Worm (Caenorhabditis elegans): ENCODE measurements around the gene cyp-34A7.

ce11 chrV:4004577-4004976, 41.0 kb upstream of the cyp-34A7 start:
- TF ChIP-seq lin-13 (GFP tag; optimal IDR thresholded peaks at IDR 0.05), result no peak
- TF ChIP-seq fkh-10 (GFP tag; optimal IDR thresholded peaks at IDR 0.05), result no peak
- TF ChIP-seq ces-1 (GFP tag; optimal IDR thresholded peaks at IDR 0.05), result no peak
- TF ChIP-seq mep-1 (tag; optimal IDR thresholded peaks at IDR 0.05), result no peak
- peak; percentile 63 for TF ChIP-seq blmp-1 (tag; optimal IDR thresholded peaks at IDR 0.05)
- no peak for TF ChIP-seq aly-2 (tag; optimal IDR thresholded peaks at IDR 0.05)
- no peak for TF ChIP-seq snpc-4 (tag; optimal IDR thresholded peaks at IDR 0.05)
- no peak for TF ChIP-seq nhr-12 (tag; optimal IDR thresholded peaks at IDR 0.05)
- no peak for TF ChIP-seq zag-1 (tag; optimal IDR thresholded peaks at IDR 0.05)

Measured in whole organism, L1 larva.